Worm (Caenorhabditis elegans) whole organism, L3 larva: ENCODE results near the gene nhr-16.

ENCODE experiments used
- R02D3.7 ChIP-seq: fragments of 150-350 bp; optimal IDR thresholded peaks from 2 replicates; lab custom pipeline; 2014; ENCODE audit warnings: missing biosample characterization, missing genetic modification characterization
- aly-2 ChIP-seq: fragments of 150-350 bp; optimal IDR thresholded peaks from 2 replicates; lab custom pipeline; 2014; ENCODE audit warnings: missing biosample characterization, missing genetic modification characterization
- ama-1 ChIP-seq: fragments of 150-350 bp; optimal IDR thresholded peaks from 2 replicates; lab custom pipeline; 2018
- ceh-28 ChIP-seq: fragments of 150-350 bp; optimal IDR thresholded peaks from 2 replicates; lab custom pipeline; 2014; ENCODE audit warnings: missing biosample characterization, missing genetic modification reagents, missing genetic modification characterization
- ceh-82 ChIP-seq: fragments of 150-350 bp; optimal IDR thresholded peaks from 2 replicates; lab custom pipeline; 2014; ENCODE audit warnings: missing biosample characterization, missing genetic modification characterization
- daf-12 ChIP-seq: fragments of 150-350 bp; optimal IDR thresholded peaks from 2 replicates; lab custom pipeline; 2014; ENCODE audit warnings: missing biosample characterization, missing genetic modification reagents, missing genetic modification characterization
- egl-27 ChIP-seq: sonication (generic microtip); optimal IDR thresholded peaks from 4 replicates; lab custom pipeline; 2017; ENCODE audit warnings: missing biosample characterization, missing genetic modification reagents, missing genetic modification characterization
- egl-5 ChIP-seq: fragments of 150-350 bp; optimal IDR thresholded peaks from 2 replicates; lab custom pipeline; 2017; ENCODE audit warnings: missing biosample characterization, missing genetic modification reagents, missing genetic modification characterization, inconsistent platforms
- elt-2 ChIP-seq: sonication (generic microtip); optimal IDR thresholded peaks from 2 replicates; lab custom pipeline; 2016; ENCODE audit warnings: missing genetic modification reagents, mild to moderate bottlenecking, missing genetic modification characterization, missing compliant biosample characterization
- elt-3 ChIP-seq, 3 experiments: fragments of 150-350 bp in 1 of 3; sonication (generic microtip) in 2 of 3; optimal IDR thresholded peaks; 2 replicates in 2 of 3; 4 replicates in 1 of 3; lab custom pipeline; 2014 to 2017; ENCODE audit warnings: missing biosample characterization in 3 of 3, missing genetic modification characterization in 3 of 3
- eor-1 ChIP-seq, 2 experiments: fragments of 150-350 bp; optimal IDR thresholded peaks; 2 replicates each; lab custom pipeline; 2014 to 2018; ENCODE audit warnings: missing biosample characterization in 2 of 2, missing genetic modification characterization in 2 of 2
- fkh-10 ChIP-seq: sonication (generic microtip); optimal IDR thresholded peaks from 2 replicates; lab custom pipeline; 2017; ENCODE audit warnings: missing biosample characterization, missing genetic modification reagents, missing genetic modification characterization
- fkh-2 ChIP-seq: fragments of 150-350 bp; optimal IDR thresholded peaks from 2 replicates; lab custom pipeline; 2014; ENCODE audit warnings: missing biosample characterization, missing genetic modification reagents, missing genetic modification characterization
- fos-1 ChIP-seq: fragments of 150-350 bp; optimal IDR thresholded peaks from 2 replicates; lab custom pipeline; 2014; ENCODE audit warnings: missing biosample characterization, missing genetic modification characterization
- hmg-11 ChIP-seq: sonication (generic microtip); optimal IDR thresholded peaks from 2 replicates; lab custom pipeline; 2016; ENCODE audit warnings: missing genetic modification characterization, missing compliant biosample characterization
- jun-1 ChIP-seq: fragments of 150-350 bp; optimal IDR thresholded peaks from 2 replicates; lab custom pipeline; 2014; ENCODE audit warnings: missing biosample characterization, missing genetic modification reagents, missing genetic modification characterization
- lin-15B ChIP-seq: fragments of 150-350 bp; optimal IDR thresholded peaks from 2 replicates; lab custom pipeline; 2014; ENCODE audit warnings: missing biosample characterization, missing genetic modification characterization
- lin-39 ChIP-seq: fragments of 150-350 bp; optimal IDR thresholded peaks from 2 replicates; lab custom pipeline; 2018; ENCODE audit warnings: missing biosample characterization, missing genetic modification reagents, missing genetic modification characterization
- mdl-1 ChIP-seq: fragments of 150-350 bp; optimal IDR thresholded peaks from 2 replicates; lab custom pipeline; 2014; ENCODE audit warnings: missing biosample characterization, missing genetic modification characterization
- mml-1 ChIP-seq: fragments of 150-350 bp; sonication (generic microtip); optimal IDR thresholded peaks from 3 replicates; lab custom pipeline; 2014; ENCODE audit warnings: missing biosample characterization, missing genetic modification characterization
- nfya-1 ChIP-seq: sonication (generic microtip); optimal IDR thresholded peaks from 2 replicates; lab custom pipeline; 2017; ENCODE audit warnings: missing genetic modification characterization, mild to moderate bottlenecking, missing compliant biosample characterization, antibody characterized with exemption, moderate library complexity; ENCODE audit not compliant: insufficient read depth
- nhr-11 ChIP-seq: fragments of 150-350 bp; optimal IDR thresholded peaks from 2 replicates; lab custom pipeline; 2014; ENCODE audit warnings: missing biosample characterization, missing genetic modification characterization
- nhr-12 ChIP-seq: fragments of 150-350 bp; optimal IDR thresholded peaks from 2 replicates; lab custom pipeline; 2014; ENCODE audit warnings: missing biosample characterization, missing genetic modification characterization
- nhr-23 ChIP-seq: fragments of 150-350 bp; optimal IDR thresholded peaks from 2 replicates; lab custom pipeline; 2014; ENCODE audit warnings: missing biosample characterization, missing genetic modification reagents, missing genetic modification characterization
- nhr-28 ChIP-seq: fragments of 150-350 bp; optimal IDR thresholded peaks from 2 replicates; lab custom pipeline; 2014; ENCODE audit warnings: missing biosample characterization, missing genetic modification characterization
- nhr-43 ChIP-seq: sonication (generic microtip); optimal IDR thresholded peaks from 2 replicates; lab custom pipeline; 2016; ENCODE audit warnings: mild to moderate bottlenecking, missing genetic modification characterization, missing compliant biosample characterization; ENCODE audit not compliant: poor library complexity, severe bottlenecking
- nhr-76 ChIP-seq: fragments of 150-350 bp; sonication (generic microtip); optimal IDR thresholded peaks from 5 replicates; lab custom pipeline; 2014; ENCODE audit warnings: missing biosample characterization, missing genetic modification characterization
- nhr-77 ChIP-seq: fragments of 150-350 bp; optimal IDR thresholded peaks from 2 replicates; lab custom pipeline; 2014; ENCODE audit warnings: missing biosample characterization, missing genetic modification characterization
- pha-4 ChIP-seq: fragments of 150-350 bp; optimal IDR thresholded peaks from 2 replicates; lab custom pipeline; 2014; ENCODE audit warnings: missing biosample characterization, missing genetic modification reagents, missing genetic modification characterization
- pqm-1 ChIP-seq: fragments of 150-350 bp; optimal IDR thresholded peaks from 2 replicates; lab custom pipeline; 2017; ENCODE audit warnings: missing biosample characterization, missing genetic modification characterization, inconsistent platforms
- sea-2 ChIP-seq: fragments of 150-350 bp; sonication (generic microtip); optimal IDR thresholded peaks from 4 replicates; lab custom pipeline; 2014; ENCODE audit warnings: missing biosample characterization, missing genetic modification reagents, missing genetic modification characterization
- skn-1 ChIP-seq: fragments of 150-350 bp; optimal IDR thresholded peaks from 2 replicates; lab custom pipeline; 2014; ENCODE audit warnings: missing biosample characterization, missing genetic modification characterization
- snpc-4 ChIP-seq: fragments of 150-350 bp; optimal IDR thresholded peaks from 2 replicates; lab custom pipeline; 2014; ENCODE audit warnings: missing biosample characterization, missing genetic modification characterization
- tbx-2 ChIP-seq: sonication (generic microtip); optimal IDR thresholded peaks from 2 replicates; lab custom pipeline; 2016; ENCODE audit warnings: mild to moderate bottlenecking, missing genetic modification characterization, missing compliant biosample characterization
- unc-39 ChIP-seq: sonication (generic microtip); optimal IDR thresholded peaks from 4 replicates; lab custom pipeline; 2017; ENCODE audit warnings: missing biosample characterization, missing genetic modification characterization
- unc-62 ChIP-seq: fragments of 150-350 bp; sonication (generic microtip); optimal IDR thresholded peaks from 4 replicates; lab custom pipeline; 2014; ENCODE audit warnings: missing biosample characterization, missing genetic modification reagents, missing genetic modification characterization
- zag-1 ChIP-seq: fragments of 150-350 bp; optimal IDR thresholded peaks from 2 replicates; lab custom pipeline; 2014; ENCODE audit warnings: missing biosample characterization, missing genetic modification characterization
- ztf-11 ChIP-seq: fragments of 150-350 bp; optimal IDR thresholded peaks from 2 replicates; lab custom pipeline; 2014; ENCODE audit warnings: missing biosample characterization, missing genetic modification characterization
- ztf-4 ChIP-seq: fragments of 150-350 bp; optimal IDR thresholded peaks from 2 replicates; lab custom pipeline; 2014; ENCODE audit warnings: missing biosample characterization, missing genetic modification characterization

Gene nhr-16

ce11 chrII:4453453-4453852 lies 14.8 kb downstream of the nhr-16 start:
- TF ChIP-seq lin-15B (tag; lab: Kevin White, UChicago) = peak; percentile 53
- peak; percentile 45 for TF ChIP-seq lin-39
- no peak for TF ChIP-seq daf-12 (tag; lab: Kevin White, UChicago)
- TF ChIP-seq jun-1 (tag; lab: Kevin White, UChicago) = no peak
- peak; percentile 7 for TF ChIP-seq hmg-11 (tag; lab: Kevin White, UChicago)
- TF ChIP-seq nhr-43 (tag; lab: Kevin White, UChicago) = no peak
- no peak for TF ChIP-seq ceh-28 (tag; lab: Kevin White, UChicago)
- TF ChIP-seq nfya-1 (tag; lab: Kevin White, UChicago) = peak; percentile 34

ce11 chrII:4454823-4455222 lies 16.2 kb downstream of the nhr-16 start:
- TF ChIP-seq ztf-4 (tag; lab: Kevin White, UChicago) (no peak), pha-4 (no peak), unc-62 (GFP tag; lab: Kevin White, UChicago) (no peak), skn-1 (no peak), fkh-2 (tag; lab: Kevin White, UChicago) (no peak), nfya-1 (tag; lab: Kevin White, UChicago) (no peak), nhr-76 (tag; lab: Kevin White, UChicago) (no peak), ceh-28 (tag; lab: Kevin White, UChicago) (no peak), unc-39 (no peak), nhr-43 (tag; lab: Kevin White, UChicago) (no peak), mdl-1 (no peak), tbx-2 (tag; lab: Kevin White, UChicago) (no peak), nhr-28 (no peak)
- TF ChIP-seq, all 47 proteins: peak for 0

- TF ChIP-seq fkh-2 (tag; lab: Kevin White, UChicago) (no peak), hmg-11 (tag; lab: Kevin White, UChicago) (peak; percentile 87), lin-39 (peak; percentile 70), zag-1 (tag; lab: Kevin White, UChicago) (no peak), nfya-1 (tag; lab: Kevin White, UChicago) (peak; percentile 65)
These were observed 17.4 kb downstream of the nhr-16 start for ce11 chrII:4456024-4456423.

- TF ChIP-seq nhr-28 (no peak), nhr-23 (no peak), nhr-76 (tag; lab: Kevin White, UChicago) (no peak), nfya-1 (tag; lab: Kevin White, UChicago) (no peak), fkh-10 (GFP tag; lab: Kevin White, UChicago) (no peak), elt-2 (tag; lab: Kevin White, UChicago) (no peak)
- TF ChIP-seq, all 47 proteins: peak for 0
These were observed 21.7 kb downstream of the nhr-16 start for ce11 chrII:4460297-4460696.

ce11 chrII:4460851-4461250 lies 22.2 kb downstream of the nhr-16 start, which contains the start of the genes T12C9.7 and vps-18:
Gene T12C9.7, minus strand, starts transcription at chrII:4460951.
Gene vps-18, plus strand, starts transcription at chrII:4461130.
- TF ChIP-seq fkh-10 (GFP tag; lab: Kevin White, UChicago) (no peak), daf-12 (tag; lab: Kevin White, UChicago) (no peak), ceh-28 (tag; lab: Kevin White, UChicago) (no peak), hmg-11 (tag; lab: Kevin White, UChicago) (no peak), elt-2 (tag; lab: Kevin White, UChicago) (no peak), nhr-43 (tag; lab: Kevin White, UChicago) (no peak), egl-27 (tag; lab: Kevin White, UChicago) (no peak), nhr-28 (no peak), nhr-23 (no peak), elt-3 (tag; optimal IDR thresholded peaks at IDR 0.05; lab: Kevin White, UChicago) (no peak), sea-2 (GFP tag; lab: Kevin White, UChicago) (no peak), ztf-4 (tag; lab: Kevin White, UChicago) (no peak), nhr-76 (tag; lab: Kevin White, UChicago) (no peak), ama-1 (lab: Kevin White, UChicago) (no peak), unc-39 (no peak), snpc-4 (tag; lab: Kevin White, UChicago) (no peak), nhr-77 (tag; lab: Kevin White, UChicago) (no peak), nhr-12 (tag; lab: Kevin White, UChicago) (no peak)

ce11 chrII:4462842-4463241 lies 24.2 kb downstream of the nhr-16 start:
- TF ChIP-seq nhr-77 (tag; lab: Kevin White, UChicago) = no peak
- TF ChIP-seq mdl-1 = no peak
- TF ChIP-seq egl-5 (tag; lab: Kevin White, UChicago) = no peak
- TF ChIP-seq hmg-11 (tag; lab: Kevin White, UChicago) = no peak
- no peak for TF ChIP-seq ztf-11 (tag; lab: Kevin White, UChicago)
- no peak for TF ChIP-seq pqm-1 (tag; lab: Kevin White, UChicago)
- TF ChIP-seq aly-2 (tag; lab: Kevin White, UChicago) = no peak
- no peak for TF ChIP-seq nhr-23
- TF ChIP-seq zag-1 (tag; lab: Kevin White, UChicago) = no peak
- TF ChIP-seq ztf-4 (tag; lab: Kevin White, UChicago) = no peak
- TF ChIP-seq eor-1 (tag; optimal IDR thresholded peaks at IDR 0.05; lab: Kevin White, UChicago) = no peak
- no peak for TF ChIP-seq fkh-10 (GFP tag; lab: Kevin White, UChicago)
- TF ChIP-seq nhr-11 (tag; lab: Kevin White, UChicago) = no peak
- TF ChIP-seq mml-1 (tag; lab: Kevin White, UChicago) = no peak
- TF ChIP-seq ceh-82 = no peak
- TF ChIP-seq R02D3.7 (tag; lab: Kevin White, UChicago) = no peak
- no peak for TF ChIP-seq ceh-28 (tag; lab: Kevin White, UChicago)
- TF ChIP-seq fos-1 (tag; lab: Kevin White, UChicago) = no peak
- TF ChIP-seq nhr-76 (tag; lab: Kevin White, UChicago) = no peak
- TF ChIP-seq nfya-1 (tag; lab: Kevin White, UChicago) = no peak
- TF ChIP-seq, all 47 proteins: peak for 0
